Fruit fly (Drosophila melanogaster): Measurements from ENCODE around the gene RfC38.

RfC38 gene

dm6 chr2L:11113011-11113528, 17.4 kb downstream of the RfC38 start, which contains the start of gene Idua (continued):
- no peak for TF ChIP-seq D (optimal IDR thresholded peaks at IDR 0.05)
- peak; percentile 76 for TF ChIP-seq D (GFP tag; optimal IDR thresholded peaks at IDR 0.05)
- TF ChIP-seq Taf1 (GFP tag; IDR thresholded peaks at IDR 0.05): no peak
- no peak for TF ChIP-seq gt (GFP tag; IDR thresholded peaks at IDR 0.05)
- TF ChIP-seq gce (GFP tag; IDR thresholded peaks at IDR 0.05): no peak
- peak; percentile 59 for TF ChIP-seq onecut (GFP tag; IDR thresholded peaks at IDR 0.05)
- TF ChIP-seq Nf-YB (GFP tag; optimal IDR thresholded peaks at IDR 0.05): peak; percentile 45
- peak; percentile 38 for TF ChIP-seq HLH54F (GFP tag; optimal IDR thresholded peaks at IDR 0.05)
- no peak for TF ChIP-seq Ravus (GFP tag; IDR thresholded peaks at IDR 0.05)
- TF ChIP-seq vfl (GFP tag; optimal IDR thresholded peaks at IDR 0.05): peak; percentile 32
- TF ChIP-seq Ptx1 (GFP tag; IDR thresholded peaks at IDR 0.05): peak; percentile 66
- peak; percentile 47 for TF ChIP-seq CG9932 (GFP tag; IDR thresholded peaks at IDR 0.05)
- peak; percentile 76 for TF ChIP-seq CG6683 (GFP tag; optimal IDR thresholded peaks at IDR 0.05)
- TF ChIP-seq H15 (GFP tag; IDR thresholded peaks at IDR 0.05): 0 out of 3 replicates have a peak, but pooled peaks have one; percentile 42
- no peak for TF ChIP-seq crc (GFP tag; optimal IDR thresholded peaks at IDR 0.05)
- TF ChIP-seq kay (GFP tag; optimal IDR thresholded peaks at IDR 0.05): peak; percentile 17
- TF ChIP-seq CG18011 (GFP tag; optimal IDR thresholded peaks at IDR 0.05): peak; percentile 41
- peak; percentile 83 for TF ChIP-seq grau (tag; optimal IDR thresholded peaks at IDR 0.05)
- TF ChIP-seq CG13424 (tag; optimal IDR thresholded peaks at IDR 0.05): peak; percentile 85
- peak; percentile 58 for TF ChIP-seq Ssrp (tag; optimal IDR thresholded peaks at IDR 0.05)
- no peak for TF ChIP-seq nau (GFP tag; optimal IDR thresholded peaks at IDR 0.05)
- peak; percentile 61; the same call in 1 of the 3 replicates for TF ChIP-seq ci (GFP tag; IDR thresholded peaks at IDR 0.05)
- peak; percentile 37; the same call in 1 of the 3 replicates for TF ChIP-seq Dbx (GFP tag; IDR thresholded peaks at IDR 0.05)
- no peak for TF ChIP-seq pum (GFP tag; optimal IDR thresholded peaks at IDR 0.05)
- no peak for TF ChIP-seq CG2199 (GFP tag; IDR thresholded peaks at IDR 0.05)
- peak; percentile 69; the same call in 2 of the 3 replicates for TF ChIP-seq CG11093 (GFP tag; IDR thresholded peaks at IDR 0.05)
- TF ChIP-seq CG3847 (GFP tag; IDR thresholded peaks at IDR 0.05): peak; percentile 53
- TF ChIP-seq CG17186 (GFP tag; optimal IDR thresholded peaks at IDR 0.05): no peak
- peak; percentile 59 for TF ChIP-seq CG9817 (tag; optimal IDR thresholded peaks at IDR 0.05)
- peak; percentile 65 for TF ChIP-seq Hey (tag; optimal IDR thresholded peaks at IDR 0.05)
- peak; percentile 63 for TF ChIP-seq Dek (tag; optimal IDR thresholded peaks at IDR 0.05)
- peak; percentile 38 for TF ChIP-seq mam (GFP tag; optimal IDR thresholded peaks at IDR 0.05)
- peak; percentile 47; the same call in 2 of the 3 replicates for TF ChIP-seq Aef1 (GFP tag; IDR thresholded peaks at IDR 0.05)
- TF ChIP-seq ham (GFP tag; IDR thresholded peaks at IDR 0.05): no peak
- TF ChIP-seq Side (GFP tag; optimal IDR thresholded peaks at IDR 0.05): no peak
- no peak for TF ChIP-seq Trl (optimal IDR thresholded peaks at IDR 0.05)
- no peak for TF ChIP-seq Trl (GFP tag; optimal IDR thresholded peaks at IDR 0.05)
- no peak for TF ChIP-seq CG9609 (GFP tag; optimal IDR thresholded peaks at IDR 0.05)
- no peak for TF ChIP-seq CG11723 (GFP tag; optimal IDR thresholded peaks at IDR 0.05)
- peak; percentile 58 for TF ChIP-seq HmgZ (tag; optimal IDR thresholded peaks at IDR 0.05)
- TF ChIP-seq Xrp1 (GFP tag; IDR thresholded peaks at IDR 0.05): peak; percentile 79
- TF ChIP-seq insv (GFP tag; optimal IDR thresholded peaks at IDR 0.05): peak in 1 of 2 experiments; percentile 19
- peak; percentile 22; the same call in 1 of the 2 replicates for TF ChIP-seq Rx (GFP tag; IDR thresholded peaks at IDR 0.05)
- TF ChIP-seq CG9727 (GFP tag; optimal IDR thresholded peaks at IDR 0.05): peak; percentile 82
- peak; percentile 12 for TF ChIP-seq CG31388 (GFP tag; optimal IDR thresholded peaks at IDR 0.05)
- no peak for TF ChIP-seq wdn (GFP tag; IDR thresholded peaks at IDR 0.05)
- no peak for TF ChIP-seq ATbp (GFP tag; optimal IDR thresholded peaks at IDR 0.05)
- TF ChIP-seq fd96Cb (tag; optimal IDR thresholded peaks at IDR 0.05): peak; percentile 71
- no peak for TF ChIP-seq fru (optimal IDR thresholded peaks at IDR 0.05)
- peak; percentile 70; the same call in 1 of the 2 replicates for TF ChIP-seq Rfx (GFP tag; IDR thresholded peaks at IDR 0.05)
- peak; percentile 58 for TF ChIP-seq Max (GFP tag; optimal IDR thresholded peaks at IDR 0.05)
- TF ChIP-seq pnt (GFP tag; optimal IDR thresholded peaks at IDR 0.05): no peak
- TF ChIP-seq org-1 (GFP tag; optimal IDR thresholded peaks at IDR 0.05): peak; percentile 73
